Fruit fly (Drosophila melanogaster) Kc167 (cell line): ENCODE results near the gene CG12105.

Experiments used
- Myc ChIP-seq: fragments of >200 bp; optimal IDR thresholded peaks from 2 replicates; lab custom pipeline; 2017; ENCODE audit warnings: missing external identifiers
- Sin3A ChIP-seq: fragments of >200 bp; optimal IDR thresholded peaks from 2 replicates; lab custom pipeline; 2018; ENCODE audit warnings: missing external identifiers
- h ChIP-seq: fragments of >200 bp; optimal IDR thresholded peaks from 3 replicates; lab custom pipeline; 2018; ENCODE audit warnings: missing external identifiers
- insv ChIP-seq: fragments of >200 bp; optimal IDR thresholded peaks from 3 replicates; lab custom pipeline; 2018; ENCODE audit warnings: missing external identifiers
- psq ChIP-seq: fragments of >200 bp; optimal IDR thresholded peaks from 2 replicates; lab custom pipeline; 2017; ENCODE audit warnings: missing external identifiers
- ttk ChIP-seq: sonication (Bioruptor generic); optimal IDR thresholded peaks from 2 replicates; lab custom pipeline; 2017; ENCODE audit warnings: missing external identifiers

DNA sequence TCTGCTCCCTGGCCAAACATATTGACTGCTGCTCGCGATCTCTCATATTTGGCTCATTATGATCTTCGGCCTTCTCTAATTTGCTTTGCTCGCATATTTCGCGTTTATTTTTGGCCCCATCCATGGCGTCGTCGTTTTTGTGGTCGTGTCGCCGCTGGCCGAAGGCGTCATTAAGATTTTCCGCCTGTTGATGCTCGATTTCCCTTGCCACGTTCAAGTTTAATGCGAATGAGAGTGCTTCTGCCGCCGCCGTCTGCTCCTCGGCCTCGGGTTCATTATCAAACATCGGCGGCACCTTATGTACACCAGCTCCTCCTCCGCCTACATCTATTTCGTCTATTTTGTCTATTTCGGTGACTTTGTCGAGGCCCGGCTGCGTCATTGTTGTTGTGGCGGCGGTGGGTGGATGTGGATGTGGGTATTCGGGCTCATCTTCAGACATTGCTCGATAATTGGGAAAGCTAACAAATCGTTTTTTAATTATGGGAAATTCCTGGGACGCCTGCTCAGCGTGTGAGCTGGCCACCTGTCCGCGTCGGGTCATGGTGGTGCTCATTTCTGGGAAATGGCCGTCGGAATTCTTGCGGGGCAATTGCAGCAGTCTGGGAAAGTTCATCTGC is 1.0 kb downstream of the CG12105 start:
- TF ChIP-seq Sin3A (lab: Kevin White, UChicago), result no peak
- no peak for TF ChIP-seq h (lab: Kevin White, UChicago)
- no peak for TF ChIP-seq psq (lab: Kevin White, UChicago)
- no peak for TF ChIP-seq Myc (lab: Kevin White, UChicago)
- TF ChIP-seq ttk, result no peak
- no peak for TF ChIP-seq insv (lab: Kevin White, UChicago)
